Fruit fly (Drosophila melanogaster) whole organism, embryonic: Measurements from ENCODE around the gene slif.
A peak's percentile ranks its signal among the peaks of the same experiment; 100 is the strongest.

ENCODE experiments used
- CG10274 ChIP-seq: fragments of 200-800 bp; sonication (Bioruptor generic); optimal IDR thresholded peaks from 3 replicates; lab custom pipeline; 2017; ENCODE audit warnings: missing biosample characterization, mild to moderate bottlenecking, missing genetic modification characterization
- CG12942 ChIP-seq: fragments of 200-800 bp; sonication (Bioruptor generic); optimal IDR thresholded peaks from 3 replicates; lab custom pipeline; 2016; ENCODE audit warnings: missing biosample characterization, missing genetic modification characterization
- CG7357 ChIP-seq: fragments of 200-800 bp; sonication (Bioruptor generic); IDR thresholded peaks from 3 replicates; pipeline ENCODE4 v1.3.6; 2022; ENCODE audit warnings: missing biosample characterization, missing genetic modification characterization
- CG7372 ChIP-seq: fragments of 200-800 bp; sonication (Bioruptor generic); IDR thresholded peaks from 2 replicates; pipeline ENCODE4 v1.3.6; 2022; ENCODE audit warnings: missing biosample characterization, missing genetic modification characterization
- CG7745 ChIP-seq: fragments of 200-800 bp; sonication (Bioruptor generic); optimal IDR thresholded peaks from 2 replicates; lab custom pipeline; 2018; ENCODE audit warnings: missing biosample characterization, mild to moderate bottlenecking, missing genetic modification characterization, moderate library complexity
- CTCF ChIP-seq: fragments of 200-800 bp; sonication (Bioruptor generic); optimal IDR thresholded peaks from 2 replicates; lab custom pipeline; 2017; ENCODE audit warnings: missing biosample characterization, mild to moderate bottlenecking, missing genetic modification characterization, moderate library complexity
- HmgZ ChIP-seq: fragments of 200-800 bp; sonication (Bioruptor generic); optimal IDR thresholded peaks from 2 replicates; lab custom pipeline; 2018; ENCODE audit warnings: missing biosample characterization, mild to moderate bottlenecking, missing genetic modification characterization
- Hsf ChIP-seq: fragments of 200-800 bp; sonication (Bioruptor generic); optimal IDR thresholded peaks from 3 replicates; lab custom pipeline; 2016; ENCODE audit warnings: missing biosample characterization, missing genetic modification characterization
- Sox102F ChIP-seq: fragments of 200-800 bp; sonication (Bioruptor generic); optimal IDR thresholded peaks from 2 replicates; lab custom pipeline; 2018; ENCODE audit warnings: missing biosample characterization, mild to moderate bottlenecking, missing genetic modification characterization, moderate library complexity
- kah ChIP-seq: fragments of 200-800 bp; sonication (Bioruptor generic); optimal IDR thresholded peaks from 2 replicates; lab custom pipeline; 2018; ENCODE audit warnings: missing biosample characterization, mild to moderate bottlenecking, missing genetic modification characterization
- tgo ChIP-seq: fragments of 200-800 bp; sonication (Bioruptor generic); IDR thresholded peaks from 3 replicates; pipeline ENCODE4 v1.3.6; 2022; ENCODE audit warnings: missing biosample characterization, missing genetic modification characterization

DNA sequence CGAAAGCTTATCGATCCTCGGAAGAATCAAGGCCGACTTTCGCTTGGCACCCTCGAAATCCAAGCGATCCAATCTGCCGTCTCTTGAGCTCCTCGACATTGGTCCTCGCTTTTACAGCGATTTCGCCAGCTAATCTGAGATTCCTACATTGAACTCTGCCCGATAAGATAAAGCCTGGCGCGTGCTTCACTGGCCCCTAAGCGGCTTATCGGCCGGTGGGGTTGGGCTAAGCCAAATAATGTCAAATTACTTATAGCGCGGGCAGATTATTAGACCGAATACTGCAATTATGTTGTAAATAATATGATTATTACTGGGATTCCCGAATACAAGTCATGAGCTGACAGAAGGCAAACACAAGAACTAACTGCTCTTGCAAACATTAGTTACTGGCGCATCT lies 9.2 kb downstream of the slif start:
- no peak for TF ChIP-seq tgo (GFP tag; lab: Robert Waterston, UW)
- no peak for TF ChIP-seq CG7745
- TF ChIP-seq CG7372 (GFP tag; lab: Robert Waterston, UW) = no peak
- TF ChIP-seq Sox102F (GFP tag; lab: Kevin White, UChicago) = no peak
- TF ChIP-seq CG7357 = no peak
- no peak for TF ChIP-seq Hsf (GFP tag; lab: Kevin White, UChicago)
- TF ChIP-seq HmgZ = peak; percentile 39
- no peak for TF ChIP-seq CG10274
- TF ChIP-seq CTCF (GFP tag; lab: Kevin White, UChicago) = no peak
- TF ChIP-seq kah (GFP tag; lab: Kevin White, UChicago) = no peak
- TF ChIP-seq CG12942 (GFP tag; lab: Kevin White, UChicago) = no peak
